Worm (Caenorhabditis elegans): ENCODE data around the gene nhr-190.

DNA sequence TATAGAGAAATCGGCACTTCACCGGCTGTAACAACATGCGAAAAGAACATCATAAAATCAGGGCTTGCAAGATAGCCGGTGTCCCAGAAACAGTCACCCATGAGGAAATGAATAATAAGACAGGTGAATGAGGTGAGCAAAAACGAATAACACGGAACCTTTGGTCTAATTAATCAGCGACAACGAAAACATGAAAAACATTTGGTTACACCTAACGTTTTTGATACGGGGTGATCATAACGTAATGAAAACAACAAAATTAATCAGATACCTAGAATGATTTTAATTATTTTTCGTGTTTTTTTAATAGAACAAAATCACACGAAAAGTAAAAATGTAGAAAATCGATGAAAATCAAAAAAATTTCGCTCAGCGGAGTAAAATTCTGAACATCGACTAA lies 13.1 kb upstream of the nhr-190 start, which contains the start of gene srh-245:
- TF ChIP-seq ets-4 (GFP tag; optimal IDR thresholded peaks at IDR 0.05) (no peak), madf-10 (tag; optimal IDR thresholded peaks at IDR 0.05) (no peak), ama-1 (optimal IDR thresholded peaks at IDR 0.05) (no peak), ama-1 (GFP tag; optimal IDR thresholded peaks at IDR 0.05) (no peak), dpl-1 (GFP tag; optimal IDR thresholded peaks at IDR 0.05) (no peak), nhr-90 (tag; optimal IDR thresholded peaks at IDR 0.05) (no peak), tbp1 (GFP tag; optimal IDR thresholded peaks at IDR 0.05) (no peak), nfyb-1 (GFP tag; IDR thresholded peaks at IDR 0.05) (no peak), ceh-79 (tag; optimal IDR thresholded peaks at IDR 0.05) (no peak), dpff-1 (tag; optimal IDR thresholded peaks at IDR 0.05) (no peak), him-1 (tag; optimal IDR thresholded peaks at IDR 0.05) (no peak), efl-1 (GFP tag; optimal IDR thresholded peaks at IDR 0.05) (no peak), unc-62 (GFP tag; optimal IDR thresholded peaks at IDR 0.05) (no peak)

All from whole organism, young adult.